Fruit fly (Drosophila melanogaster): ENCODE results near the gene Myc.
A peak's percentile ranks its signal among the peaks of the same experiment; 100 is the strongest.

The Myc gene

DNA sequence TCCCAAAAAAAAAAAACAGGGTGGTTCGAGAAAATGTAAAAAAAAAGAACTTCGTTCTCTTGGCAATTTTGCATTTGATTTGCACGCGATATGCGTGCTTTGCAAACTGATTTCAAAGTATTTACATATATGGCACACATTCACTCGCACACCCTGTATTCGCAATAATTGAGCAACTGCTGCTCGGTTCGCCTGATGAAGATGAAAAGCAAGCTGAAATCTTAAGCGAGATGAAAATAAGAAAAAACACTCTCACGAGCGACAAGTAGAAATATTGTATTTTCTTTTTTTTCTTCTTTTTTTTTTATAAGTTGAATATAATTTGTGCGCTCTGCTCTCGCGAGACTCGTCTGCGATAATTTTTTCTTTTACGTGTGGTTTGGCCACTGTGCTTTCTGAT, 44.0 kb upstream of the Myc start (continued):
- TF ChIP-seq kni (GFP tag; optimal IDR thresholded peaks at IDR 0.05): no peak
- TF ChIP-seq CG15514 (GFP tag; optimal IDR thresholded peaks at IDR 0.05): peak; percentile 75
- peak; percentile 55 for TF ChIP-seq Camta (GFP tag; optimal IDR thresholded peaks at IDR 0.05)
- peak; percentile 70 for TF ChIP-seq CG7786 (GFP tag; optimal IDR thresholded peaks at IDR 0.05)
- no peak for TF ChIP-seq h (optimal IDR thresholded peaks at IDR 0.05)
- peak; percentile 85 for TF ChIP-seq Awh (GFP tag; IDR thresholded peaks at IDR 0.05)
- peak; percentile 28 for TF ChIP-seq MTF-1 (GFP tag; optimal IDR thresholded peaks at IDR 0.05; ENCODE audit: borderline replicate concordance)
- peak; percentile 84 for TF ChIP-seq CG13424 (tag; optimal IDR thresholded peaks at IDR 0.05)
- TF ChIP-seq CG5180 (GFP tag; optimal IDR thresholded peaks at IDR 0.05): peak; percentile 63
- peak; percentile 89 for TF ChIP-seq so (GFP tag; IDR thresholded peaks at IDR 0.05)
- no peak for TF ChIP-seq nerfin-2 (GFP tag; IDR thresholded peaks at IDR 0.05; ENCODE audit: partially characterized antibody)
- TF ChIP-seq CG31365 (tag; optimal IDR thresholded peaks at IDR 0.05): no peak
- TF ChIP-seq br (optimal IDR thresholded peaks at IDR 0.05): no peak
- peak; percentile 56 for TF ChIP-seq repo (GFP tag; optimal IDR thresholded peaks at IDR 0.05)
- peak; percentile 27 for TF ChIP-seq gcm2 (GFP tag; optimal IDR thresholded peaks at IDR 0.05)
- TF ChIP-seq CG8944 (GFP tag; optimal IDR thresholded peaks at IDR 0.05): peak; percentile 47
- peak; percentile 69 for TF ChIP-seq her (GFP tag; optimal IDR thresholded peaks at IDR 0.05)
- peak; percentile 41 for TF ChIP-seq NK7.1 (GFP tag; optimal IDR thresholded peaks at IDR 0.05)
- TF ChIP-seq Gsc (GFP tag; IDR thresholded peaks at IDR 0.05): no peak
- peak; percentile 76 for TF ChIP-seq Fer3 (tag; optimal IDR thresholded peaks at IDR 0.05)
- TF ChIP-seq inv (GFP tag; IDR thresholded peaks at IDR 0.05; ENCODE audit: partially characterized antibody): no peak
- TF ChIP-seq CG18764 (GFP tag; optimal IDR thresholded peaks at IDR 0.05): peak; percentile 37
- TF ChIP-seq cg (GFP tag; optimal IDR thresholded peaks at IDR 0.05): no peak
- peak; percentile 59 for TF ChIP-seq Dip3 (GFP tag; optimal IDR thresholded peaks at IDR 0.05)
- TF ChIP-seq ind (GFP tag; optimal IDR thresholded peaks at IDR 0.05): peak; percentile 74
- TF ChIP-seq nau (GFP tag; optimal IDR thresholded peaks at IDR 0.05): peak; percentile 58
- 0 out of 2 replicates have a peak, but pooled peaks have one; percentile 27 for TF ChIP-seq CG4360 (GFP tag; IDR thresholded peaks at IDR 0.05)

dm6 chrX:3332528-3332927, 40.4 kb upstream of the Myc start:
- TF ChIP-seq ERR (GFP tag; optimal IDR thresholded peaks at IDR 0.05) (peak; percentile 29), yki (optimal IDR thresholded peaks at IDR 0.05) (peak; percentile 37), CG7357 (GFP tag; IDR thresholded peaks at IDR 0.05) (no peak), Chrac-16 (GFP tag; optimal IDR thresholded peaks at IDR 0.05) (no peak), CG9932 (GFP tag; IDR thresholded peaks at IDR 0.05) (no peak), sqz (GFP tag; optimal IDR thresholded peaks at IDR 0.05) (peak; percentile 29), gce (GFP tag; IDR thresholded peaks at IDR 0.05) (no peak), CG10959 (GFP tag; IDR thresholded peaks at IDR 0.05) (0 out of 2 replicates have a peak, but pooled peaks have one; percentile 24), NK7.1 (GFP tag; optimal IDR thresholded peaks at IDR 0.05) (no peak), Ets97D (GFP tag; optimal IDR thresholded peaks at IDR 0.05) (no peak), Drgx (GFP tag; IDR thresholded peaks at IDR 0.05) (no peak), so (GFP tag; IDR thresholded peaks at IDR 0.05) (no peak), trem (tag; optimal IDR thresholded peaks at IDR 0.05) (no peak), Deaf1 (tag; optimal IDR thresholded peaks at IDR 0.05) (no peak), slbo (GFP tag; IDR thresholded peaks at IDR 0.05) (no peak), gem (tag; optimal IDR thresholded peaks at IDR 0.05) (no peak), pho (GFP tag; optimal IDR thresholded peaks at IDR 0.05) (no peak), chinmo (GFP tag; IDR thresholded peaks at IDR 0.05; ENCODE audit: partially characterized antibody) (0 out of 4 replicates have a peak, but pooled peaks have one; percentile 51), sens (GFP tag) (peak; percentile 37), CG8290 (GFP tag; optimal IDR thresholded peaks at IDR 0.05) (no peak), CG8290 (tag; optimal IDR thresholded peaks at IDR 0.05) (no peak), ftz-f1 (GFP tag; optimal IDR thresholded peaks at IDR 0.05) (peak; percentile 46), Hr78 (GFP tag; optimal IDR thresholded peaks at IDR 0.05) (peak in 1 of 2 experiments; percentile 13), Trl (optimal IDR thresholded peaks at IDR 0.05) (peak; percentile 71 to 90), Trl (GFP tag; optimal IDR thresholded peaks at IDR 0.05) (no peak), CG14860 (GFP tag; IDR thresholded peaks at IDR 0.05; ENCODE audit: partially characterized antibody) (no peak), CG1024 (GFP tag; IDR thresholded peaks at IDR 0.05) (no peak), crol (GFP tag; IDR thresholded peaks at IDR 0.05) (peak; percentile 80), phol (tag; optimal IDR thresholded peaks at IDR 0.05) (no peak)
